Worm (Caenorhabditis elegans): ENCODE results near the gene haf-2.

DNA sequence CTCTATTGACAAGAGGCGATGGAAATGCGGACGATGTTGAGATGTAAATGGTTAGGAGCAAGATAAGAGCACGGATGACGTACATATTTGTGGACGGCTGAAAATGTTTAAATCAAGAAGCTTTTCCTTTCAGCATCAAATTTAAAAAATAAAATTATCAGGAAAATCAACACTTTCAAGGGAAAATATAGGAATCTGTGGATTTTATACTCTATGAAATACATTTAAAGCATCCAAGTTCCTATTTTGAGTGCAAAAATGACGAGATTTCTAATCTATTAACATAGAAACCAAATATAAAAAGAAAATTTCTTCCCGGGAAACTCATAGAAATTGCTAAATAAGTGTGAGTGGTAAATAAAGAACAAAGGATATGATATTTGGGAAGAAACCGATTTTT lies 42.1 kb downstream of the haf-2 start, which contains the start of gene F45E12.6:
- TF ChIP-seq ama-1 (optimal IDR thresholded peaks at IDR 0.05) (no peak), aly-1 (tag; optimal IDR thresholded peaks at IDR 0.05) (no peak)
